ENCODE assay signal across 4 worm cellular contexts in genomic region chrX:13062934-13063585, ce11.
TF ChIP-seq lines count a peak whose summit lies in the region.

Gene K03A11.5 (plus strand): TSS chrX:13063535.

TF ChIP-seq in whole organism, L2 larva, 48 proteins besides CTCF, POLR2A, EP300 and RAD21:
- no peak for TF ChIP-seq ztf-11 (tag; optimal IDR thresholded peaks at IDR 0.05; lab: Kevin White, UChicago)
- TF ChIP-seq fos-1 (tag; optimal IDR thresholded peaks at IDR 0.05; lab: Kevin White, UChicago): peak; percentile 58
- TF ChIP-seq lin-39 (tag; optimal IDR thresholded peaks at IDR 0.05; lab: Kevin White, UChicago): no peak
- no peak for TF ChIP-seq blmp-1 (tag; optimal IDR thresholded peaks at IDR 0.05; lab: Kevin White, UChicago; ENCODE audit: insufficient read depth)
- TF ChIP-seq nhr-12 (tag; optimal IDR thresholded peaks at IDR 0.05; lab: Kevin White, UChicago): no peak

TF ChIP-seq in whole organism, L3 larva, 47 proteins besides CTCF, POLR2A, EP300 and RAD21:
- TF ChIP-seq nhr-11 (tag; optimal IDR thresholded peaks at IDR 0.05; lab: Kevin White, UChicago) (no peak), daf-12 (tag; optimal IDR thresholded peaks at IDR 0.05; lab: Kevin White, UChicago) (no peak), nhr-67 (tag; optimal IDR thresholded peaks at IDR 0.05; lab: Kevin White, UChicago) (no peak), hmg-11 (tag; optimal IDR thresholded peaks at IDR 0.05; lab: Kevin White, UChicago) (no peak), pqm-1 (tag; optimal IDR thresholded peaks at IDR 0.05; lab: Kevin White, UChicago) (no peak), R02D3.7 (tag; optimal IDR thresholded peaks at IDR 0.05; lab: Kevin White, UChicago) (no peak), fos-1 (tag; optimal IDR thresholded peaks at IDR 0.05; lab: Kevin White, UChicago) (no peak), nhr-237 (tag; optimal IDR thresholded peaks at IDR 0.05; lab: Kevin White, UChicago) (no peak), lin-39 (tag; optimal IDR thresholded peaks at IDR 0.05; lab: Kevin White, UChicago) (no peak), egl-5 (tag; optimal IDR thresholded peaks at IDR 0.05; lab: Kevin White, UChicago) (peak; percentile 25), egl-27 (tag; optimal IDR thresholded peaks at IDR 0.05; lab: Kevin White, UChicago) (no peak), pha-4 (tag; optimal IDR thresholded peaks at IDR 0.05; lab: Kevin White, UChicago) (no peak), skn-1 (tag; optimal IDR thresholded peaks at IDR 0.05; lab: Kevin White, UChicago) (no peak), eor-1 (tag; optimal IDR thresholded peaks at IDR 0.05; lab: Kevin White, UChicago) (no peak), snpc-4 (tag; optimal IDR thresholded peaks at IDR 0.05; lab: Kevin White, UChicago) (no peak), nhr-43 (tag; optimal IDR thresholded peaks at IDR 0.05; lab: Kevin White, UChicago; ENCODE audit: poor library complexity, severe bottlenecking) (no peak), elt-2 (tag; optimal IDR thresholded peaks at IDR 0.05; lab: Kevin White, UChicago) (peak; percentile 39)
TF ChIP-seq in whole organism, L3 larva: peak in this region for 2.

TF ChIP-seq in whole organism, L4 larva, 104 proteins besides CTCF, POLR2A, EP300 and RAD21:
- TF ChIP-seq daf-16 (GFP tag; optimal IDR thresholded peaks at IDR 0.05; lab: Kevin White, UChicago): no peak
- peak; percentile 57 for TF ChIP-seq daf-16 (tag; optimal IDR thresholded peaks at IDR 0.05; lab: Kevin White, UChicago)
- no peak for TF ChIP-seq madf-9 (GFP tag; conservative IDR thresholded peaks at IDR 0.05; lab: Robert Waterston, UW)
- TF ChIP-seq pqm-1 (tag; optimal IDR thresholded peaks at IDR 0.05; lab: Kevin White, UChicago): peak; percentile 58
- peak; percentile 30 for TF ChIP-seq aha-1 (tag; lab: Kevin White, UChicago)
- TF ChIP-seq nhr-28 (tag; optimal IDR thresholded peaks at IDR 0.05; lab: Kevin White, UChicago): peak; percentile 23

TF ChIP-seq in whole organism, young adult, 124 proteins besides CTCF, POLR2A, EP300 and RAD21:
- TF ChIP-seq F57C9.4 (tag; optimal IDR thresholded peaks at IDR 0.05; lab: Kevin White, UChicago): no peak
- peak; percentile 53 for TF ChIP-seq nhr-80 (tag; optimal IDR thresholded peaks at IDR 0.05; lab: Kevin White, UChicago)
